Worm (Caenorhabditis elegans) whole organism, young adult: Measurements from ENCODE around the gene srh-266.

ENCODE experiments used
- F10E7.11 ChIP-seq: sonication (generic microtip); optimal IDR thresholded peaks from 2 replicates; lab custom pipeline; 2017; ENCODE audit warnings: mild to moderate bottlenecking, missing genetic modification characterization, moderate library complexity, missing compliant biosample characterization
- Y67H2A.10 ChIP-seq: fragments of 200-800 bp; sonication (Bioruptor generic); conservative IDR thresholded peaks from 2 replicates; pipeline ENCODE4 v1.3.6; 2022; ENCODE audit warnings: missing genetic modification reagents, missing genetic modification characterization, missing compliant biosample characterization
- cebp-2 ChIP-seq: fragments of 200-800 bp; sonication (Bioruptor generic); IDR thresholded peaks from 2 replicates; pipeline ENCODE4 v1.3.6; 2022; ENCODE audit warnings: missing genetic modification characterization, missing compliant biosample characterization
- dpff-1 ChIP-seq: sonication (generic microtip); optimal IDR thresholded peaks from 2 replicates; lab custom pipeline; 2017; ENCODE audit warnings: mild to moderate bottlenecking, missing genetic modification characterization, missing compliant biosample characterization
- nhr-27 ChIP-seq: fragments of 200-800 bp; sonication (Bioruptor generic); optimal IDR thresholded peaks from 2 replicates; lab custom pipeline; 2018; ENCODE audit warnings: mild to moderate bottlenecking, missing genetic modification characterization, moderate library complexity, missing compliant biosample characterization
- snpc-4 ChIP-seq, 5 experiments: fragments of 150-350 bp in 1 of 5; sonication (generic microtip) in 4 of 5; optimal IDR thresholded peaks; 2 replicates each; lab custom pipeline; 2014 to 2018; ENCODE audit warnings: missing genetic modification characterization in 5 of 5, missing biosample characterization in 3 of 5, antibody characterized with exemption in 2 of 5, mild to moderate bottlenecking in 2 of 5, missing compliant biosample characterization in 2 of 5, missing genotype in 2 of 5, moderate library complexity in 2 of 5, missing genetic modification reagents in 1 of 5

DNA sequence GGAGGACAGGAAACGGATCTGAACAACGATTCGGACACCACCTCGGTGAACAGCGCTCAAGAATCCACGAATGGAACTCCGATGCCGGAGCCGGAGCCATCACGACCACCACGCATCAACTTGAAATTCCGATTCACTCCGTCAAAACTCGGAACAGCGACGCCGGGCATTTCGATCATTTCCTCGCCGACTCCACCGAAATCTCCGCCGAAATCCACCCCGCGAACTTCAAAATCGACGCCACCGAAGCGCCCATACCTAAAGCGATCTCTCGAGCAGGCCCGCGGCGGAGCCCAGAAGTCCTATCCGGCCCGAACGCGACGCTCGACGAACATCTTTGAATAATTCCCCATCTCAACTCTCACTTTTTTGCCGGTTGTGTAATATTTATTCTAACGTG lies 24.9 kb downstream of the srh-266 start:
- TF ChIP-seq snpc-4 (GFP tag; optimal IDR thresholded peaks at IDR 0.05; lab: Kevin White, UChicago) (no peak), snpc-4 (tag; optimal IDR thresholded peaks at IDR 0.05; lab: Kevin White, UChicago) (no peak), nhr-27 (tag; lab: Kevin White, UChicago) (no peak), Y67H2A.10 (no peak), F10E7.11 (tag; lab: Kevin White, UChicago) (no peak), dpff-1 (no peak), cebp-2 (no peak)
